Fruit fly (Drosophila melanogaster): Measurements from ENCODE around the gene CG33493.

DNA sequence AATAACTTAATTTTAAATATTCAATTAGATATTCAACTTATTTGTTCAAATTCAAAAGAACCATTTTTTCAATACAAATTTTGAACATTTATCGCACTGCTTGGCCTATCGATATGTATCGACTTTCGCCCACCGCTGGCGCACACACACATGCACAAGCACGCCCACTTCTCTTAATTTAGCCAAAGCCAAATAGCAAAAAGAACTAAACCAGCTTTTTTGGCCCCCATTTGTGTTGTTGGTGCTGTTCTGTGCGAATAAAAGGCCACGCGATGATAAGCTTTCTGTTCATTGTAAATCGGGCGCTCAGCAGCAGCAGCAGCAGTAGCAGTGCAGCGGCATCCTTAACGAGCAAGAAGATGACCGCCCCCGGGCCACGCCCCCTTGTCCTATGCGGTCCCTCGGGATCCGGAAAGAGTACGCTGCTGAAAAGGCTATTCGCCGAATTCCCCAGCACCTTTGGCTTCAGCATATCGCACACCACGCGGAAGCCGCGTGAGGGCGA lies 2.0 kb downstream of the CG33493 start, which contains the start of gene CG11811:
- TF ChIP-seq ttk (optimal IDR thresholded peaks at IDR 0.05) = no peak
- no peak for TF ChIP-seq h (optimal IDR thresholded peaks at IDR 0.05)
- TF ChIP-seq psq (optimal IDR thresholded peaks at IDR 0.05) = no peak

All from Kc167 (cell line).